Fruit fly (Drosophila melanogaster) whole organism, wandering third instar larva: ENCODE measurements around the gene mRpL17.

ENCODE experiments used
- Abd-B ChIP-seq: fragments of >200 bp; optimal IDR thresholded peaks from 2 replicates; lab custom pipeline; 2017; ENCODE audit warnings: missing biosample characterization, missing genetic modification characterization
- CG32264 ChIP-seq: fragments of 200-800 bp; sonication (Bioruptor generic); optimal IDR thresholded peaks from 2 replicates; lab custom pipeline; 2016; ENCODE audit warnings: missing biosample characterization, missing genetic modification characterization
- CG9705 ChIP-seq: fragments of 200-800 bp; sonication (Bioruptor generic); optimal IDR thresholded peaks from 2 replicates; lab custom pipeline; 2018; ENCODE audit warnings: missing biosample characterization, mild to moderate bottlenecking, missing genetic modification characterization
- CrebA ChIP-seq: fragments of 200-800 bp; sonication (Bioruptor generic); optimal IDR thresholded peaks from 2 replicates; lab custom pipeline; 2016; ENCODE audit warnings: missing biosample characterization, mild to moderate bottlenecking, missing genetic modification characterization, borderline replicate concordance
- Dfd ChIP-seq: fragments of >200 bp; optimal IDR thresholded peaks from 2 replicates; lab custom pipeline; 2017; ENCODE audit warnings: missing biosample characterization, missing genetic modification characterization
- Dif ChIP-seq: fragments of 200-275, 200-300 bp; sonication (Bioruptor generic); optimal IDR thresholded peaks from 2 replicates; lab custom pipeline; 2018; ENCODE audit warnings: missing biosample characterization, missing genetic modification characterization; ENCODE audit not compliant: partially characterized antibody
- GATAd ChIP-seq: sonication (Bioruptor generic); optimal IDR thresholded peaks from 2 replicates; lab custom pipeline; 2016; ENCODE audit warnings: missing biosample characterization, missing genetic modification characterization
- HLH106 ChIP-seq: fragments of 200-800 bp; optimal IDR thresholded peaks from 3 replicates; lab custom pipeline; 2019; ENCODE audit warnings: missing biosample characterization, mild to moderate bottlenecking, missing genetic modification characterization, moderate library complexity
- Hnf4 ChIP-seq: fragments of 200-800 bp; sonication (Bioruptor generic); optimal IDR thresholded peaks from 2 replicates; lab custom pipeline; 2016; ENCODE audit warnings: missing biosample characterization, mild to moderate bottlenecking, missing genetic modification characterization
- Hr78 ChIP-seq: fragments of >200 bp; optimal IDR thresholded peaks from 2 replicates; lab custom pipeline; 2017; ENCODE audit warnings: missing biosample characterization, missing genetic modification characterization
- Hr83 ChIP-seq: fragments of 200-300 bp; sonication (Bioruptor generic); optimal IDR thresholded peaks from 2 replicates; lab custom pipeline; 2016; ENCODE audit warnings: missing biosample characterization, mild to moderate bottlenecking, missing genetic modification characterization, moderate library complexity; ENCODE audit not compliant: poor library complexity, severe bottlenecking
- Jra ChIP-seq: sonication (Bioruptor generic); optimal IDR thresholded peaks from 2 replicates; lab custom pipeline; 2016; ENCODE audit warnings: missing biosample characterization, missing genetic modification characterization
- Mio ChIP-seq: sonication (Bioruptor generic); optimal IDR thresholded peaks from 2 replicates; lab custom pipeline; 2016; ENCODE audit warnings: missing biosample characterization, missing genetic modification characterization
- Myc ChIP-seq: fragments of >200 bp; optimal IDR thresholded peaks from 2 replicates; lab custom pipeline; 2017
- N ChIP-seq: fragments of >200 bp; optimal IDR thresholded peaks from 2 replicates; lab custom pipeline; 2018; ENCODE audit warnings: missing biosample characterization, missing external identifiers, missing genetic modification characterization
- OdsH ChIP-seq: fragments of 200-800 bp; sonication (Bioruptor generic); optimal IDR thresholded peaks from 2 replicates; lab custom pipeline; 2016; ENCODE audit warnings: missing biosample characterization, mild to moderate bottlenecking, missing genetic modification characterization
- Rel ChIP-seq, 2 experiments: fragments of 200-800 bp; sonication (Bioruptor generic) in 1 of 2; optimal IDR thresholded peaks; 2 replicates in 1 of 2; 3 replicates in 1 of 2; lab custom pipeline; 2016 to 2019; ENCODE audit warnings: mild to moderate bottlenecking in 2 of 2, missing biosample characterization in 2 of 2, missing genetic modification characterization in 2 of 2, moderate library complexity in 1 of 2
- Sp1 ChIP-seq: fragments of 200-800 bp; sonication (Bioruptor generic); optimal IDR thresholded peaks from 3 replicates; lab custom pipeline; 2019; ENCODE audit warnings: missing biosample characterization, mild to moderate bottlenecking, missing genetic modification characterization, moderate library complexity
- Vsx2 ChIP-seq: fragments of 200-300, 225-300 bp; sonication (Bioruptor generic); optimal IDR thresholded peaks from 2 replicates; lab custom pipeline; 2018; ENCODE audit warnings: missing biosample characterization, missing genetic modification characterization; ENCODE audit not compliant: partially characterized antibody
- br ChIP-seq: fragments of 200-800 bp; sonication (Bioruptor generic); optimal IDR thresholded peaks from 2 replicates; lab custom pipeline; 2016; ENCODE audit warnings: missing biosample characterization, missing genetic modification characterization
- brk ChIP-seq: fragments of 200-800 bp; sonication (Bioruptor generic); optimal IDR thresholded peaks from 2 replicates; lab custom pipeline; 2016; ENCODE audit warnings: missing biosample characterization, mild to moderate bottlenecking, missing genetic modification characterization
- dl ChIP-seq, 2 experiments: fragments of 175-275, 200-275 bp in 1 of 2; fragments of 200-275 bp in 1 of 2; sonication (Bioruptor generic); optimal IDR thresholded peaks; lab custom pipeline; 2018; ENCODE audit warnings: mild to moderate bottlenecking in 2 of 2, missing biosample characterization in 2 of 2, missing genetic modification characterization in 2 of 2, moderate library complexity in 2 of 2; ENCODE audit not compliant: partially characterized antibody in 2 of 2, insufficient read depth in 1 of 2
- dmrt93B ChIP-seq: fragments of 200-800 bp; sonication (Bioruptor generic); optimal IDR thresholded peaks from 2 replicates; lab custom pipeline; 2018; ENCODE audit warnings: missing biosample characterization, mild to moderate bottlenecking, missing genetic modification characterization
- dsf ChIP-seq: sonication (Bioruptor generic); optimal IDR thresholded peaks from 2 replicates; lab custom pipeline; 2016; ENCODE audit warnings: missing biosample characterization, missing genetic modification characterization, borderline replicate concordance
- ey ChIP-seq: fragments of 200-800 bp; sonication (Bioruptor generic); optimal IDR thresholded peaks from 2 replicates; lab custom pipeline; 2016; ENCODE audit warnings: missing biosample characterization, missing genetic modification characterization
- foxo ChIP-seq, 2 experiments: fragments of 200-800 bp; sonication (Bioruptor generic); optimal IDR thresholded peaks; 2 replicates in 1 of 2; 3 replicates in 1 of 2; lab custom pipeline; 2016 to 2017; ENCODE audit warnings: missing biosample characterization in 2 of 2, missing genetic modification characterization in 2 of 2
- fru ChIP-seq: fragments of 200-800 bp; sonication (Bioruptor generic); optimal IDR thresholded peaks from 3 replicates; lab custom pipeline; 2016; ENCODE audit warnings: missing biosample characterization, mild to moderate bottlenecking, missing genetic modification characterization
- h ChIP-seq: fragments of 200-800 bp; sonication (Bioruptor generic); optimal IDR thresholded peaks from 3 replicates; lab custom pipeline; 2016; ENCODE audit warnings: missing biosample characterization, mild to moderate bottlenecking, missing genetic modification characterization
- jim ChIP-seq: fragments of 175-275, 200-325 bp; sonication (Bioruptor generic); optimal IDR thresholded peaks from 2 replicates; lab custom pipeline; 2016; ENCODE audit warnings: missing biosample characterization, mild to moderate bottlenecking, missing genetic modification characterization
- lola ChIP-seq: fragments of >200 bp; optimal IDR thresholded peaks from 2 replicates; lab custom pipeline; 2017; ENCODE audit warnings: missing biosample characterization, missing genetic modification characterization
- pan ChIP-seq: fragments of >200 bp; optimal IDR thresholded peaks from 2 replicates; lab custom pipeline; 2017
- psq ChIP-seq: fragments of 200-800 bp; sonication (Bioruptor generic); optimal IDR thresholded peaks from 3 replicates; lab custom pipeline; 2017; ENCODE audit warnings: missing biosample characterization, mild to moderate bottlenecking, missing genetic modification characterization, moderate library complexity
- rgr ChIP-seq: fragments of 200-800 bp; sonication (Bioruptor generic); optimal IDR thresholded peaks from 3 replicates; lab custom pipeline; 2016; ENCODE audit warnings: missing biosample characterization, mild to moderate bottlenecking, missing genetic modification characterization
- sage ChIP-seq: fragments of 200-800 bp; sonication (Bioruptor generic); optimal IDR thresholded peaks from 2 replicates; lab custom pipeline; 2016; ENCODE audit warnings: missing biosample characterization, mild to moderate bottlenecking, missing genetic modification characterization
- sv ChIP-seq: fragments of 200-800 bp; sonication (Bioruptor generic); optimal IDR thresholded peaks from 3 replicates; lab custom pipeline; 2016; ENCODE audit warnings: missing biosample characterization, missing genetic modification characterization
- tai ChIP-seq: sonication (Bioruptor generic); optimal IDR thresholded peaks from 2 replicates; lab custom pipeline; 2016; ENCODE audit warnings: missing biosample characterization, missing genetic modification characterization
- usp ChIP-seq: fragments of >200 bp; optimal IDR thresholded peaks from 2 replicates; lab custom pipeline; 2017; ENCODE audit warnings: missing biosample characterization, missing genetic modification characterization
- woc ChIP-seq: sonication (Bioruptor generic); optimal IDR thresholded peaks from 2 replicates; lab custom pipeline; 2016; ENCODE audit warnings: missing biosample characterization, mild to moderate bottlenecking, missing genetic modification characterization

Gene mRpL17

DNA sequence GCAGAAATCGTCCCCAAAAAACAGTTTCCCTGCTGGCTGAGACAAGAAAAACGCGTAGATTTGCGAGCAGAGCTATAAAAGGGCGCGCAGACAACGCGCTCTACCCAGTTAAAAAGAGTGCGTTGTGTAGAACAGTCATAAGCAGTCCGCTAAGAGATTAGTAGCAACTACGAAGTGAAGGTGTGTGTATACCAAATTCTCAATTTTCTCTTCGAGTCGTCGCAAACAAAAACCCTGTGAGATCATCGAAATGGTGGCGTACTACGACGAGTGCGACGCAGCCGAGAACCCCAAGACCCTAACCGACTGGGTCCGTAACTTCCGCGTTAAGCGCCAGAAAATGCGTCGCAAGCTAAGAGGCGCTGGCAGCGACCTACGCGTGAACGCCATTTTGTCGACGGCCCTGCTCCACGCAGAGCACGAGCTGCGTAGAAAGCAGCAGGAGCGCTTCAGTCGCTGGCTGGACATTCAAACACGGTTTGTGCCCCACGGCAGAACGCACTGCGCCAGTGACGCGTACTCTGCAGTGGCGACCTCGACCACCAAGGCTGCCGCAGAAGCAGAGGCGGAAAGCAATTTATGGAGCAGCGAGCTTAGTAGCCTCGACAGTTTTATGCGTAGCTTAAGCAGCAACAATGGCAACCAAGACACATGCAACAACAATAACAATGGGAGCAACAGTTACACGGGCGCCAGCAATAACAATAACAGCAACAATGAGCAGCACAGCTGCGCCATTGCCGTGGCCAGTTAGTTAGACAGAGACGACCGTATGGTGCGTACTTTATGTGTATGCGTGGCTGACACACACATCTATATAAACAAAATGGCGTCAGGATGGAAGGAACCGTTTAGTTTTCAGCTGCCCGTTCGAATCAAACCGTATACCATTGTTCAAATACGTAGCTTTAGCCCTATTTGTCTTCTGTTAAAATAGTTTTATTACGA is 40.3 kb upstream of the mRpL17 start:
- TF ChIP-seq Rel (GFP tag; optimal IDR thresholded peaks at IDR 0.05; lab: Kevin White, UChicago) (no peak), Rel (tag; optimal IDR thresholded peaks at IDR 0.05; lab: Kevin White, UChicago) (peak; percentile 29), Mio (GFP tag; lab: Kevin White, UChicago) (peak; percentile 19), Hr83 (GFP tag; lab: Kevin White, UChicago) (peak; percentile 52), Sp1 (peak; percentile 28), usp (no peak), dl (GFP tag; optimal IDR thresholded peaks at IDR 0.05; lab: Kevin White, UChicago; ENCODE audit: insufficient read depth in 1 of 2, partially characterized antibody in 2 of 2) (peak in 1 of 2 experiments; percentile 32), psq (GFP tag; lab: Kevin White, UChicago) (no peak), Dif (GFP tag; lab: Kevin White, UChicago) (peak; percentile 76), dsf (GFP tag; lab: Kevin White, UChicago) (no peak), tai (GFP tag; lab: Kevin White, UChicago) (peak; percentile 56), OdsH (GFP tag; lab: Kevin White, UChicago) (peak; percentile 14), Hnf4 (peak; percentile 72), jim (GFP tag; lab: Kevin White, UChicago) (peak; percentile 72)

DNA sequence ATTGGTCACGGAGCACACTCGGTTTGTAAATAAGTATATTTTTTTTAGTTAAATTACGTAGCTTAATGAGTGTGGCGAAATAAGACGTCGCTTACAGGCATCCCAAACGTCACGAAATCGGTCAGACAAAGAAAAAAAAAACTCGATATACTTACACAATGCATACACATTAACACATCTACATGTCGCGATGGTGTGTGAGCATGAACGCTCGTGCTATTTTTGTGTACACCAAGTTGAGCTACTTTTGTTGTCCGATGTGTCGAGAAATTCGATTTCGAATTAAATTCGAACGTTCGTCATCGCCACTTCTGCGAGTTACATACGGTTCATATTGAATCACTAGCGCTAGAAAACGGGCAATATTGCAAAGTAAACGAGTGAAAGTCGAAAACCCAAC is 39.5 kb upstream of the mRpL17 start:
- TF ChIP-seq Vsx2 (GFP tag; lab: Kevin White, UChicago) (no peak), Hnf4 (no peak), HLH106 (tag; lab: Kevin White, UChicago) (no peak), fru (GFP tag; lab: Kevin White, UChicago) (no peak), dmrt93B (no peak), CG32264 (GFP tag; lab: Kevin White, UChicago) (peak; percentile 18), Hr83 (GFP tag; lab: Kevin White, UChicago) (peak; percentile 7), rgr (no peak), Abd-B (GFP tag; lab: Kevin White, UChicago) (no peak), Rel (GFP tag; optimal IDR thresholded peaks at IDR 0.05; lab: Kevin White, UChicago) (no peak), Rel (tag; optimal IDR thresholded peaks at IDR 0.05; lab: Kevin White, UChicago) (no peak), OdsH (GFP tag; lab: Kevin White, UChicago) (no peak), foxo (GFP tag; optimal IDR thresholded peaks at IDR 0.05; lab: Kevin White, UChicago) (no peak), lola (GFP tag; lab: Kevin White, UChicago) (no peak), psq (GFP tag; lab: Kevin White, UChicago) (no peak), sage (peak; percentile 39), Dif (GFP tag; lab: Kevin White, UChicago) (no peak), usp (no peak), Mio (GFP tag; lab: Kevin White, UChicago) (no peak), Jra (GFP tag; lab: Kevin White, UChicago) (no peak), Sp1 (no peak), h (no peak), sv (GFP tag; lab: Kevin White, UChicago) (no peak), tai (GFP tag; lab: Kevin White, UChicago) (no peak), brk (GFP tag; lab: Kevin White, UChicago) (peak; percentile 30), N (GFP tag; lab: Kevin White, UChicago) (no peak), pan (lab: Kevin White, UChicago) (no peak), CG9705 (GFP tag; lab: Kevin White, UChicago) (no peak), woc (GFP tag; lab: Kevin White, UChicago) (peak; percentile 14), br (no peak), ey (GFP tag; lab: Kevin White, UChicago) (no peak), dsf (GFP tag; lab: Kevin White, UChicago) (no peak), GATAd (GFP tag; lab: Kevin White, UChicago) (no peak), Hr78 (GFP tag; lab: Kevin White, UChicago) (no peak), Dfd (GFP tag; lab: Kevin White, UChicago) (no peak), dl (GFP tag; optimal IDR thresholded peaks at IDR 0.05; lab: Kevin White, UChicago; ENCODE audit: insufficient read depth in 1 of 2, partially characterized antibody in 2 of 2) (no peak), CrebA (GFP tag; lab: Kevin White, UChicago) (no peak), jim (GFP tag; lab: Kevin White, UChicago) (no peak), Myc (lab: Kevin White, UChicago) (no peak)
